Fruit fly (Drosophila melanogaster) whole organism, embryonic: ENCODE results near the gene RpS3.

Experiments used
- Blimp-1 ChIP-seq: fragments of 200-800 bp; sonication (Bioruptor generic); optimal IDR thresholded peaks from 3 replicates; lab custom pipeline; 2018; ENCODE audit warnings: missing biosample characterization, missing genetic modification characterization, mild to moderate bottlenecking, moderate library complexity, missing genetic modification reagents
- CG10147 ChIP-seq: fragments of 200-800 bp; sonication (Bioruptor generic); optimal IDR thresholded peaks from 2 replicates; lab custom pipeline; 2019; ENCODE audit warnings: missing biosample characterization, mild to moderate bottlenecking, missing genetic modification characterization, moderate library complexity
- CG10267 ChIP-seq: fragments of 200-800 bp; sonication (Bioruptor generic); optimal IDR thresholded peaks from 2 replicates; lab custom pipeline; 2018; ENCODE audit warnings: missing biosample characterization, mild to moderate bottlenecking, missing genetic modification characterization, moderate library complexity
- CG10654 ChIP-seq: fragments of 200-800 bp; sonication (Bioruptor generic); optimal IDR thresholded peaks from 2 replicates; lab custom pipeline; 2016; ENCODE audit warnings: missing biosample characterization, missing genetic modification characterization
- CG11085 ChIP-seq: fragments of 200-800 bp; sonication (Bioruptor generic); IDR thresholded peaks from 2 replicates; pipeline ENCODE4 v1.3.6; 2022; ENCODE audit warnings: missing biosample characterization, missing genetic modification characterization
- CG12104 ChIP-seq: fragments of 200-800 bp; sonication (Bioruptor generic); optimal IDR thresholded peaks from 3 replicates; lab custom pipeline; 2016; ENCODE audit warnings: missing biosample characterization, missing genetic modification characterization
- CG1233 ChIP-seq: fragments of 200-800 bp; sonication (Bioruptor generic); optimal IDR thresholded peaks from 4 replicates; lab custom pipeline; 2018; ENCODE audit warnings: missing biosample characterization, mild to moderate bottlenecking, missing genetic modification characterization
- CG15011 ChIP-seq: fragments of 200-800 bp; sonication (Bioruptor generic); optimal IDR thresholded peaks from 3 replicates; lab custom pipeline; 2018; ENCODE audit warnings: missing biosample characterization, mild to moderate bottlenecking, missing genetic modification characterization
- CG15479 ChIP-seq: fragments of 200-800 bp; sonication (Bioruptor generic); optimal IDR thresholded peaks from 3 replicates; lab custom pipeline; 2019; ENCODE audit warnings: missing biosample characterization, mild to moderate bottlenecking, missing genetic modification characterization, moderate library complexity
- CG15514 ChIP-seq: fragments of 200-800 bp; sonication (Bioruptor generic); optimal IDR thresholded peaks from 3 replicates; lab custom pipeline; 2017; ENCODE audit warnings: missing biosample characterization, missing genetic modification characterization, mild to moderate bottlenecking, moderate library complexity, missing genetic modification reagents
- CG1602 ChIP-seq: fragments of 200-800 bp; sonication (Bioruptor generic); optimal IDR thresholded peaks from 3 replicates; lab custom pipeline; 2016; ENCODE audit warnings: missing biosample characterization, missing genetic modification characterization
- CG18262 ChIP-seq: fragments of 200-800 bp; optimal IDR thresholded peaks from 3 replicates; lab custom pipeline; 2019; ENCODE audit warnings: missing biosample characterization, mild to moderate bottlenecking, missing genetic modification characterization, moderate library complexity
- CG18599 ChIP-seq: fragments of 200-800 bp; sonication (Bioruptor generic); optimal IDR thresholded peaks from 3 replicates; lab custom pipeline; 2017; ENCODE audit warnings: missing biosample characterization, missing genetic modification characterization, mild to moderate bottlenecking, moderate library complexity, missing genetic modification reagents
- CG2129 ChIP-seq: fragments of 200-800 bp; sonication (Bioruptor generic); IDR thresholded peaks from 2 replicates; pipeline ENCODE4 v1.3.6; 2022; ENCODE audit warnings: missing biosample characterization, missing genetic modification characterization; ENCODE audit not compliant: partially characterized antibody
- CG4360 ChIP-seq: fragments of 200-800 bp; sonication (Bioruptor generic); IDR thresholded peaks from 2 replicates; pipeline ENCODE4 v1.3.6; 2022; ENCODE audit warnings: missing biosample characterization, missing genetic modification characterization
- CG43689 ChIP-seq: fragments of 200-800 bp; sonication (Bioruptor generic); IDR thresholded peaks from 2 replicates; pipeline ENCODE4 v1.3.6; 2022; ENCODE audit warnings: missing biosample characterization, missing genetic modification characterization
- CG4424 ChIP-seq: fragments of 200-800 bp; sonication (Bioruptor generic); optimal IDR thresholded peaks from 3 replicates; lab custom pipeline; 2016; ENCODE audit warnings: missing biosample characterization, missing genetic modification characterization
- CG4617 ChIP-seq: fragments of 200-800 bp; sonication (Bioruptor generic); optimal IDR thresholded peaks from 3 replicates; lab custom pipeline; 2016; ENCODE audit warnings: missing biosample characterization, missing genetic modification characterization, borderline replicate concordance
- CG8281 ChIP-seq: fragments of 200-800 bp; sonication (Bioruptor generic); optimal IDR thresholded peaks from 2 replicates; lab custom pipeline; 2018; ENCODE audit warnings: missing biosample characterization, mild to moderate bottlenecking, missing genetic modification characterization, moderate library complexity
- CHES-1-like ChIP-seq: fragments of 200-800 bp; sonication (Bioruptor generic); optimal IDR thresholded peaks from 2 replicates; lab custom pipeline; 2016; ENCODE audit warnings: missing biosample characterization, missing genetic modification characterization
- D19A ChIP-seq: fragments of 200-800 bp; optimal IDR thresholded peaks from 3 replicates; lab custom pipeline; 2019; ENCODE audit warnings: missing biosample characterization, mild to moderate bottlenecking, missing genetic modification characterization, moderate library complexity
- Dp ChIP-seq: fragments of 200-800 bp; sonication (Bioruptor generic); optimal IDR thresholded peaks from 2 replicates; lab custom pipeline; 2018; ENCODE audit warnings: missing biosample characterization, mild to moderate bottlenecking, missing genetic modification characterization, moderate library complexity
- E2f2 ChIP-seq: fragments of 200-800 bp; sonication (Bioruptor generic); IDR thresholded peaks from 2 replicates; pipeline ENCODE4 v1.3.6; 2022; ENCODE audit warnings: missing biosample characterization, missing genetic modification characterization
- ERR ChIP-seq: fragments of 200-800 bp; sonication (Bioruptor generic); optimal IDR thresholded peaks from 2 replicates; lab custom pipeline; 2016; ENCODE audit warnings: missing biosample characterization, missing genetic modification characterization
- Eip74EF ChIP-seq, 2 experiments: fragments of 200-800 bp in 1 of 2; fragments of >200 bp in 1 of 2; sonication (Bioruptor generic) in 1 of 2; optimal IDR thresholded peaks; 2 replicates each; lab custom pipeline; 2017 to 2019; ENCODE audit warnings: missing biosample characterization in 2 of 2, missing genetic modification characterization in 2 of 2, mild to moderate bottlenecking in 1 of 2, moderate library complexity in 1 of 2
- Elba2 ChIP-seq: fragments of 200-800 bp; sonication (Bioruptor generic); optimal IDR thresholded peaks from 3 replicates; lab custom pipeline; 2016; ENCODE audit warnings: missing biosample characterization, missing genetic modification characterization
- H2.0 ChIP-seq: fragments of 200-800 bp; sonication (Bioruptor generic); IDR thresholded peaks from 2 replicates; pipeline ENCODE4 v1.3.6; 2022; ENCODE audit warnings: missing biosample characterization, missing genetic modification characterization
- Hmx ChIP-seq: fragments of 200-800 bp; sonication (Bioruptor generic); optimal IDR thresholded peaks from 2 replicates; lab custom pipeline; 2016; ENCODE audit warnings: missing biosample characterization, missing genetic modification characterization
- Med ChIP-seq: fragments of 200-800 bp; sonication (Bioruptor generic); peaks from one replicate; lab custom pipeline; 2016; ENCODE audit warnings: missing biosample characterization, missing genetic modification characterization, mild to moderate bottlenecking, inconsistent platforms, moderate library complexity
- Nf-YA ChIP-seq: fragments of 200-800 bp; sonication (Bioruptor generic); IDR thresholded peaks from 2 replicates; pipeline ENCODE4 v1.3.6; 2022; ENCODE audit warnings: missing biosample characterization, missing genetic modification characterization
- Oli ChIP-seq: fragments of 200-800 bp; sonication (Bioruptor generic); optimal IDR thresholded peaks from 2 replicates; lab custom pipeline; 2018; ENCODE audit warnings: missing biosample characterization, mild to moderate bottlenecking, missing genetic modification characterization, moderate library complexity
- Ptx1 ChIP-seq: fragments of 200-800 bp; sonication (Bioruptor generic); IDR thresholded peaks from 2 replicates; pipeline ENCODE4 v1.3.6; 2022; ENCODE audit warnings: missing biosample characterization, missing genetic modification characterization
- Sox100B ChIP-seq: fragments of 200-800 bp; sonication (Bioruptor generic); optimal IDR thresholded peaks from 3 replicates; lab custom pipeline; 2018; ENCODE audit warnings: missing biosample characterization, mild to moderate bottlenecking, missing genetic modification characterization
- Xrp1 ChIP-seq: fragments of 200-800 bp; sonication (Bioruptor generic); IDR thresholded peaks from 2 replicates; pipeline ENCODE4 v1.3.6; 2022; ENCODE audit warnings: missing biosample characterization, missing genetic modification characterization
- YL-1 ChIP-seq: fragments of 200-800 bp; sonication (Bioruptor generic); optimal IDR thresholded peaks from 3 replicates; lab custom pipeline; 2017; ENCODE audit warnings: missing biosample characterization, mild to moderate bottlenecking, missing genetic modification characterization
- cad ChIP-seq: fragments of >200 bp; optimal IDR thresholded peaks from 2 replicates; lab custom pipeline; 2017; ENCODE audit warnings: missing biosample characterization, missing genetic modification characterization
- ci ChIP-seq: fragments of 200-800 bp; sonication (Bioruptor generic); IDR thresholded peaks from 3 replicates; pipeline ENCODE4 v1.3.6; 2022; ENCODE audit warnings: missing biosample characterization, missing genetic modification characterization
- corto ChIP-seq: fragments of 200-800 bp; sonication (Bioruptor generic); optimal IDR thresholded peaks from 2 replicates; lab custom pipeline; 2016; ENCODE audit warnings: missing biosample characterization, mild to moderate bottlenecking, missing genetic modification characterization, moderate library complexity
- dm ChIP-seq: fragments of 200-800 bp; sonication (Bioruptor generic); optimal IDR thresholded peaks from 3 replicates; lab custom pipeline; 2016; ENCODE audit warnings: missing biosample characterization, missing genetic modification characterization
- ftz-f1 ChIP-seq: fragments of 200-800 bp; sonication (Bioruptor generic); optimal IDR thresholded peaks from 2 replicates; lab custom pipeline; 2016; ENCODE audit warnings: missing biosample characterization, missing genetic modification characterization
- gsb ChIP-seq: fragments of 200-800 bp; sonication (Bioruptor generic); IDR thresholded peaks from 2 replicates; pipeline ENCODE4 v1.3.6; 2022; ENCODE audit warnings: missing biosample characterization, missing genetic modification characterization
- jigr1 ChIP-seq: fragments of 200-800 bp; sonication (Bioruptor generic); IDR thresholded peaks from 3 replicates; pipeline ENCODE4 v1.3.6; 2022; ENCODE audit warnings: missing biosample characterization, missing genetic modification characterization
- kah ChIP-seq: fragments of 200-800 bp; sonication (Bioruptor generic); optimal IDR thresholded peaks from 2 replicates; lab custom pipeline; 2018; ENCODE audit warnings: missing biosample characterization, mild to moderate bottlenecking, missing genetic modification characterization
- mirr ChIP-seq: fragments of 200-800 bp; sonication (Bioruptor generic); optimal IDR thresholded peaks from 3 replicates; lab custom pipeline; 2018; ENCODE audit warnings: missing biosample characterization, mild to moderate bottlenecking, missing genetic modification characterization
- pb ChIP-seq: fragments of 200-800 bp; sonication (Bioruptor generic); optimal IDR thresholded peaks from 3 replicates; lab custom pipeline; 2016; ENCODE audit warnings: missing biosample characterization, missing genetic modification characterization
- psq ChIP-seq: fragments of 200-800 bp; sonication (Bioruptor generic); optimal IDR thresholded peaks from 2 replicates; lab custom pipeline; 2017; ENCODE audit warnings: missing biosample characterization, missing genetic modification characterization
- sc ChIP-seq, 3 experiments: fragments of >200 bp in 2 of 3; fragments of 200-800 bp in 1 of 3; sonication (Bioruptor generic) in 1 of 3; optimal IDR thresholded peaks; 2 replicates in 2 of 3; 3 replicates in 1 of 3; lab custom pipeline; 2017; ENCODE audit warnings: mild to moderate bottlenecking in 1 of 3, missing biosample characterization in 1 of 3, missing genetic modification characterization in 1 of 3, missing genetic modification reagents in 1 of 3
- scrt ChIP-seq: fragments of 200-800 bp; sonication (Bioruptor generic); optimal IDR thresholded peaks from 2 replicates; lab custom pipeline; 2018; ENCODE audit warnings: missing biosample characterization, mild to moderate bottlenecking, missing genetic modification characterization, moderate library complexity
- tna ChIP-seq: fragments of 200-800 bp; sonication (Bioruptor generic); IDR thresholded peaks from 2 replicates; pipeline ENCODE4 v1.3.6; 2022; ENCODE audit warnings: missing biosample characterization, missing genetic modification characterization; ENCODE audit not compliant: partially characterized antibody
- vvl ChIP-seq: fragments of 200-800 bp; sonication (Bioruptor generic); IDR thresholded peaks from 2 replicates; pipeline ENCODE4 v1.3.6; 2022; ENCODE audit warnings: missing biosample characterization, missing genetic modification characterization

Gene RpS3

DNA sequence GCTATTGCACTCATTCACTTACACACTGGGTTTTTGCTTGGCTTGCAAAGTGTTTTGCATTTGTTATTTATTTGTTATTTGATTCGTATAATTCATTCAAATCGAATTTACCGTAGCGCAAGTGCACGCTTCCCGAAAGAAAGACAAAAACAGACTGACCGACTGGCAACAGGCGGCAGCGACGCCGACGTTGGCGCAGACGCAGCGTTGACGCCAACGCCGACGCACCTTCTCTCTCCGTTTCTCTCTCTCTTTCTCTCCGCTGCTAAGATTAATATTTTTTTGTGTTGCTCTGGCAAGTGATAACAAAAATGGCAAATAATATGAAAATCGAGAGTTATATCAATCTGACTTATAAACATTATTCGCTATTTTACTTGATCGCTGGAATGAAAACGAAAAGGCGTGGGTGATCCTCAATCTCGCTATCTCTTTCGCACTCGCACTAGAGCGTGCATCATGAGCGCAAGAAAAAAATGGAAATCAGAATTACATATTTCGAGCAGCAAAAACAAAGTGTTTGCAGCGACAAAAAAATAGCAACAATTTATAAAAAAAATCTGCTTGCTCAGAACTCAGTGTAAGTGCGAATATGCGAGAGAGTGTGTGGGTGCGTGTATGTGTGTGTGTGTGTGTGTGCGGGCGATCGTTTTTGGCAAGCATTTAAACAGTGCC, 12.5 kb upstream of the RpS3 start, which contains the start of gene pnt (continued):
- TF ChIP-seq E2f2 (GFP tag; lab: Robert Waterston, UW), result no peak
- TF ChIP-seq jigr1 (GFP tag; lab: Robert Waterston, UW), result no peak
- TF ChIP-seq CG4424 (GFP tag; lab: Kevin White, UChicago), result no peak
- peak; percentile 33; the same call in 1 of the 2 replicates for TF ChIP-seq vvl (GFP tag; lab: Robert Waterston, UW)
- no peak for TF ChIP-seq ftz-f1 (GFP tag; lab: Kevin White, UChicago)
- TF ChIP-seq CG4360 (GFP tag; lab: Robert Waterston, UW), result no peak
- no peak for TF ChIP-seq CG10267 (tag; lab: Kevin White, UChicago)
- TF ChIP-seq Ptx1 (GFP tag; lab: Robert Waterston, UW), result no peak
- no peak for TF ChIP-seq Sox100B (GFP tag; lab: Kevin White, UChicago)
- TF ChIP-seq psq (GFP tag; lab: Kevin White, UChicago), result no peak
- TF ChIP-seq CG18262 (tag; lab: Kevin White, UChicago), result no peak
- TF ChIP-seq kah (GFP tag; lab: Kevin White, UChicago), result peak; percentile 24
- TF ChIP-seq CG18599 (GFP tag; lab: Kevin White, UChicago), result no peak
- peak; percentile 36; the same call in 1 of the 2 replicates for TF ChIP-seq tna (GFP tag; lab: Robert Waterston, UW)
- TF ChIP-seq CG1602 (GFP tag; lab: Kevin White, UChicago), result no peak
- no peak for TF ChIP-seq scrt
- no peak for TF ChIP-seq Nf-YA (GFP tag; lab: Robert Waterston, UW)
- TF ChIP-seq sc (optimal IDR thresholded peaks at IDR 0.05; lab: Kevin White, UChicago), result no peak
- no peak for TF ChIP-seq sc (GFP tag; optimal IDR thresholded peaks at IDR 0.05; lab: Kevin White, UChicago)
- TF ChIP-seq CG11085 (GFP tag; lab: Robert Waterston, UW), result no peak
- no peak for TF ChIP-seq Eip74EF (GFP tag; optimal IDR thresholded peaks at IDR 0.05; lab: Kevin White, UChicago)
- TF ChIP-seq CG15011 (GFP tag; lab: Kevin White, UChicago), result no peak
- no peak for TF ChIP-seq Dp (GFP tag; lab: Kevin White, UChicago)
- no peak for TF ChIP-seq Xrp1 (GFP tag; lab: Robert Waterston, UW)
- TF ChIP-seq YL-1 (GFP tag; lab: Kevin White, UChicago), result no peak
- TF ChIP-seq dm (GFP tag; lab: Kevin White, UChicago), result no peak
- no peak for TF ChIP-seq gsb (GFP tag; lab: Robert Waterston, UW)
- TF ChIP-seq mirr (GFP tag; lab: Kevin White, UChicago), result no peak
- no peak for TF ChIP-seq CG2129 (GFP tag; lab: Robert Waterston, UW)
- TF ChIP-seq Med (GFP tag; lab: Kevin White, UChicago), result peak; percentile 74
- no peak for TF ChIP-seq Oli (tag; lab: Kevin White, UChicago)
- no peak for TF ChIP-seq CG4617 (GFP tag; lab: Kevin White, UChicago)
- TF ChIP-seq CG8281 (tag; lab: Kevin White, UChicago), result no peak
- no peak for TF ChIP-seq ERR (GFP tag; lab: Kevin White, UChicago)
- TF ChIP-seq CHES-1-like (GFP tag; lab: Kevin White, UChicago), result no peak
- no peak for TF ChIP-seq CG10654 (GFP tag; lab: Kevin White, UChicago)
- TF ChIP-seq CG10147 (GFP tag; lab: Kevin White, UChicago), result no peak
- TF ChIP-seq CG15514 (GFP tag; lab: Kevin White, UChicago), result no peak
- no peak for TF ChIP-seq Hmx (GFP tag; lab: Kevin White, UChicago)
- no peak for TF ChIP-seq CG12104
- no peak for TF ChIP-seq CG43689 (GFP tag; lab: Robert Waterston, UW)
- TF ChIP-seq cad (GFP tag; lab: Kevin White, UChicago), result peak; percentile 45
- TF ChIP-seq D19A (tag; lab: Kevin White, UChicago), result peak; percentile 31
- TF ChIP-seq Blimp-1 (GFP tag; lab: Kevin White, UChicago), result peak; percentile 37
- no peak for TF ChIP-seq H2.0
- TF ChIP-seq ci (GFP tag; lab: Robert Waterston, UW), result no peak
- no peak for TF ChIP-seq corto (GFP tag; lab: Kevin White, UChicago)
- TF ChIP-seq CG15479 (GFP tag; lab: Kevin White, UChicago), result peak; percentile 71
- TF ChIP-seq pb, result no peak
- no peak for TF ChIP-seq CG1233 (GFP tag; lab: Kevin White, UChicago)
- no peak for TF ChIP-seq Elba2 (GFP tag; lab: Kevin White, UChicago)
